Fruit fly (Drosophila melanogaster): ENCODE results near the gene CG10602.

- no peak for TF ChIP-seq fkh (GFP tag; optimal IDR thresholded peaks at IDR 0.05)
- no peak for TF ChIP-seq CG11902 (GFP tag; optimal IDR thresholded peaks at IDR 0.05)
- no peak for TF ChIP-seq OdsH (GFP tag; optimal IDR thresholded peaks at IDR 0.05)
- peak; percentile 34 for TF ChIP-seq CG32006 (GFP tag; optimal IDR thresholded peaks at IDR 0.05)
- TF ChIP-seq Hr39 (GFP tag; optimal IDR thresholded peaks at IDR 0.05) = no peak
- no peak for TF ChIP-seq CG6276 (GFP tag; optimal IDR thresholded peaks at IDR 0.05)
- TF ChIP-seq Gug (GFP tag; IDR thresholded peaks at IDR 0.05) = no peak
- TF ChIP-seq dsx (GFP tag; optimal IDR thresholded peaks at IDR 0.05; ENCODE audit: poor library complexity, severe bottlenecking) = no peak
These were observed 40.8 kb upstream of the CG10602 start for dm6 chr2L:18899862-18900261.
